Worm (Caenorhabditis elegans): ENCODE data around the gene nhr-105.

DNA sequence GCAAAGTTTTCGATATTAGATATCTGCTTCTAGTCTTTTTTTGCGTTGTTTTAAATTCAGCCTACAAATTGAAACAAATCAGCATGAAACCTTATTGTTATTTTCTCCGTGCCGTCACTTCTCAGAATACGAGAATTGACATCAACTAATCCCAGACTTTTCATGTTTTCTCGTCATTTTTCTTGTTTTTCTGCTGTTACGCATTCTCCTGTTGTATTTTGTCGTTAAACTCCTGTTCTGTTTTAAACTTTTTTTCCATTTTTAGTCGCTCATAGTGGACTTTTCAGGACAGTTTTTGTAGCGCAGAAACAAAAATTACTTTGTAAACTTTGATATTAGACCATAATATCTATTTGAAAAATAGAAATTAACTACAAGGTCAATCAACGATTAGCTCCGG lies 27.7 kb upstream of the nhr-105 start:
- no peak for TF ChIP-seq lsy-2 (tag; optimal IDR thresholded peaks at IDR 0.05)
- no peak for TF ChIP-seq ama-1 (optimal IDR thresholded peaks at IDR 0.05)
- TF ChIP-seq nhr-6 (tag; optimal IDR thresholded peaks at IDR 0.05), result no peak
- TF ChIP-seq nhr-10 (tag; optimal IDR thresholded peaks at IDR 0.05), result no peak
- no peak for TF ChIP-seq dmd-4 (tag; optimal IDR thresholded peaks at IDR 0.05)
- no peak for TF ChIP-seq aly-2 (tag; optimal IDR thresholded peaks at IDR 0.05)
- TF ChIP-seq zag-1 (tag; optimal IDR thresholded peaks at IDR 0.05), result no peak
- no peak for TF ChIP-seq unc-39 (tag; optimal IDR thresholded peaks at IDR 0.05)

All from whole organism, L2 larva.